Comparison of ENCODE assay signal across 2 fruit fly cellular contexts in the genomic region with DNA sequence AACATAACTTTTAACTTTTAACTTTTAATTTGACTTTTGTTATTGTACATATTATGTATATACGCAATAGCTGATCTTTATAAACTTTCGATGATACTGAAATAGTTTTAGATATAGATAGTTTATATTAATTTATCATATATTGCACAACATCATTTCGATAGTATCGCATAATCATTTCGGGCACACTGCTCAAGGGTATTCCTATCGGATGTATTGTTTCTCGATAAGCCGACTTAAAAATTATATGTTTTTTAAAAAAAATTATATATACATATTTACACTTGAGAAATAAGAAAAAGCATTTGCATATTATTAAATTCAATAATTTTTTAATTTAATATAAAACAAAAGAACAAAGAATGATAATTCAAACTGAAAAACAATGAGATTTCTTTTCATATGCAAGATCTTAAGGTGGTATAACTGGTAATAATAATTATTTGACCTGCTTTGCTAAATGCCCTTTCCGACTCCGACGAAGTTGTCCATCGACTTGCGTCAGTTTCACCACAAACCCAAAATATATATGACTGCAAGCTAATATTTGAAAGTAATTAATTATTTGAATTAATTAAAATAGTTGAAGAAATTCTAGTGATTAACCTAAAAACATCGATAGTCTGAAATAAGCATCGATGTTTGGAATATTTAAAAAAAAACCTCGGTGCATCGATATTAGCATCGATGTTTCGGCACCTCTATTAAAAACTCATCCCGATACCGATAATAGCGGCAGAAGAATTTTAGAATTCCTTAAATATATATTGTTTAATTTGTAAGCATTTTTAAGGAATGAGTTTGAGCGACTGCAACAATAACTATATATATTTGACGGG.
A peak's percentile ranks its signal among the peaks of the same experiment; 100 is the strongest.
TF ChIP-seq lines count a peak whose summit lies in the region.

Gene CG4949, plus strand, starts transcription at position 698 of the 839 bp plus-strand sequence.

TF ChIP-seq in whole organism, embryonic, 481 proteins besides CTCF, POLR2A, EP300 and RAD21 (continued from another document and continues in another):
- TF ChIP-seq Hmr (GFP tag; optimal IDR thresholded peaks at IDR 0.05; lab: Kevin White, UChicago) (peak; percentile 4), E2f1 (GFP tag; IDR thresholded peaks at IDR 0.05; lab: Robert Waterston, UW) (no peak), CG18764 (GFP tag; optimal IDR thresholded peaks at IDR 0.05; lab: Kevin White, UChicago) (no peak), CG10979 (tag; optimal IDR thresholded peaks at IDR 0.05; lab: Kevin White, UChicago) (peak; percentile 12), CG9727 (GFP tag; optimal IDR thresholded peaks at IDR 0.05; lab: Kevin White, UChicago) (peak; percentile 43), rib (GFP tag; IDR thresholded peaks at IDR 0.05; lab: Robert Waterston, UW) (no peak), Nf-YC (tag; optimal IDR thresholded peaks at IDR 0.05; lab: Kevin White, UChicago) (peak; percentile 8), CG11398 (GFP tag; optimal IDR thresholded peaks at IDR 0.05; lab: Kevin White, UChicago) (no peak), CG17361 (GFP tag; IDR thresholded peaks at IDR 0.05; lab: Robert Waterston, UW) (peak; percentile 69; the same call in 2 of the 3 replicates), bigmax (GFP tag; optimal IDR thresholded peaks at IDR 0.05; lab: Kevin White, UChicago) (no peak), sens (GFP tag; lab: Kevin White, UChicago) (peak; percentile 60), Rfx (GFP tag; IDR thresholded peaks at IDR 0.05; lab: Robert Waterston, UW) (no peak; the same call in 1 of the 2 replicates), stwl (tag; optimal IDR thresholded peaks at IDR 0.05; lab: Kevin White, UChicago) (peak; percentile 42), CG10209 (GFP tag; optimal IDR thresholded peaks at IDR 0.05; lab: Kevin White, UChicago) (peak; percentile 18), Dp (GFP tag; optimal IDR thresholded peaks at IDR 0.05; lab: Kevin White, UChicago) (peak; percentile 29), phol (tag; optimal IDR thresholded peaks at IDR 0.05; lab: Kevin White, UChicago) (peak; percentile 11), gcm (GFP tag; optimal IDR thresholded peaks at IDR 0.05; lab: Kevin White, UChicago) (no peak), CG12391 (tag; optimal IDR thresholded peaks at IDR 0.05; lab: Kevin White, UChicago) (peak; percentile 21), grau (tag; optimal IDR thresholded peaks at IDR 0.05; lab: Kevin White, UChicago) (peak; percentile 21), ind (GFP tag; optimal IDR thresholded peaks at IDR 0.05; lab: Kevin White, UChicago) (no peak), chinmo (GFP tag; IDR thresholded peaks at IDR 0.05; lab: Robert Waterston, UW; ENCODE audit: partially characterized antibody) (peak; percentile 96), dmrt11E (tag; optimal IDR thresholded peaks at IDR 0.05; lab: Kevin White, UChicago) (peak; percentile 6), Awh (GFP tag; IDR thresholded peaks at IDR 0.05; lab: Robert Waterston, UW) (no peak), CG14710 (tag; optimal IDR thresholded peaks at IDR 0.05; lab: Kevin White, UChicago) (peak; percentile 69), ato (GFP tag; IDR thresholded peaks at IDR 0.05; lab: Robert Waterston, UW; ENCODE audit: partially characterized antibody) (peak; percentile 87), Doc3 (GFP tag; IDR thresholded peaks at IDR 0.05; lab: Robert Waterston, UW; ENCODE audit: partially characterized antibody) (peak; percentile 77), row (GFP tag; IDR thresholded peaks at IDR 0.05; lab: Robert Waterston, UW) (peak; percentile 68), amos (GFP tag; IDR thresholded peaks at IDR 0.05; lab: Robert Waterston, UW; ENCODE audit: partially characterized antibody) (peak; percentile 88), CG7963 (GFP tag; IDR thresholded peaks at IDR 0.05; lab: Robert Waterston, UW; ENCODE audit: partially characterized antibody) (peak; percentile 93), CG13775 (GFP tag; optimal IDR thresholded peaks at IDR 0.05; lab: Kevin White, UChicago) (peak; percentile 26), pb (GFP tag; optimal IDR thresholded peaks at IDR 0.05; lab: Kevin White, UChicago) (no peak), CG18262 (tag; optimal IDR thresholded peaks at IDR 0.05; lab: Kevin White, UChicago) (peak; percentile 56), pan (optimal IDR thresholded peaks at IDR 0.05; lab: Kevin White, UChicago) (no peak), pan (GFP tag; optimal IDR thresholded peaks at IDR 0.05 in 1 of 2, IDR thresholded peaks at IDR 0.05 in 1 of 2) (peak in 1 of 2 experiments; percentile 18), disco-r (GFP tag; optimal IDR thresholded peaks at IDR 0.05; lab: Kevin White, UChicago) (no peak), her (GFP tag; optimal IDR thresholded peaks at IDR 0.05; lab: Kevin White, UChicago) (no peak), Hr39 (optimal IDR thresholded peaks at IDR 0.05; lab: Kevin White, UChicago) (no peak), CG32772 (GFP tag; IDR thresholded peaks at IDR 0.05; lab: Robert Waterston, UW) (0 out of 2 replicates have a peak, but pooled peaks have one; percentile 16), TFAM (GFP tag; optimal IDR thresholded peaks at IDR 0.05; lab: Kevin White, UChicago) (no peak), chn (GFP tag; optimal IDR thresholded peaks at IDR 0.05; lab: Kevin White, UChicago) (no peak), Meics (GFP tag; optimal IDR thresholded peaks at IDR 0.05; lab: Kevin White, UChicago) (peak; percentile 2), CG2712 (tag; optimal IDR thresholded peaks at IDR 0.05; lab: Kevin White, UChicago) (peak; percentile 21), h (optimal IDR thresholded peaks at IDR 0.05; lab: Kevin White, UChicago) (no peak), CG34224 (GFP tag; IDR thresholded peaks at IDR 0.05; lab: Robert Waterston, UW; ENCODE audit: partially characterized antibody) (peak; percentile 78), MESR4 (GFP tag; optimal IDR thresholded peaks at IDR 0.05; lab: Kevin White, UChicago) (peak; percentile 23), jigr1 (GFP tag; IDR thresholded peaks at IDR 0.05; lab: Robert Waterston, UW) (peak; percentile 13; the same call in 1 of the 3 replicates), Scr (GFP tag; IDR thresholded peaks at IDR 0.05; lab: Robert Waterston, UW; ENCODE audit: partially characterized antibody) (peak; percentile 82), sug (tag; optimal IDR thresholded peaks at IDR 0.05; lab: Kevin White, UChicago) (no peak), Optix (GFP tag; IDR thresholded peaks at IDR 0.05; lab: Robert Waterston, UW) (no peak), vvl (GFP tag; IDR thresholded peaks at IDR 0.05; lab: Robert Waterston, UW) (peak; percentile 42), inv (GFP tag; IDR thresholded peaks at IDR 0.05; lab: Robert Waterston, UW; ENCODE audit: partially characterized antibody) (peak; percentile 80), HmgD (GFP tag; optimal IDR thresholded peaks at IDR 0.05; lab: Kevin White, UChicago) (no peak), CG17802 (tag; optimal IDR thresholded peaks at IDR 0.05; lab: Kevin White, UChicago) (no peak), CG17829 (tag; optimal IDR thresholded peaks at IDR 0.05; lab: Kevin White, UChicago) (peak; percentile 8), Stat92E (GFP tag; optimal IDR thresholded peaks at IDR 0.05; lab: Kevin White, UChicago) (no peak), hb (GFP tag; IDR thresholded peaks at IDR 0.05; lab: Robert Waterston, UW; ENCODE audit: partially characterized antibody) (peak; percentile 88), CG14014 (GFP tag; IDR thresholded peaks at IDR 0.05; lab: Robert Waterston, UW) (peak; percentile 5; the same call in 1 of the 2 replicates), Med (GFP tag; lab: Kevin White, UChicago) (peak; percentile 51), CHES-1-like (GFP tag; optimal IDR thresholded peaks at IDR 0.05; lab: Kevin White, UChicago) (no peak)

TF ChIP-seq in whole organism, prepupa, 60 proteins besides CTCF, POLR2A, EP300 and RAD21 (continued from another document):
- no peak for TF ChIP-seq Sox14 (GFP tag; optimal IDR thresholded peaks at IDR 0.05; lab: Kevin White, UChicago)
- TF ChIP-seq Hr4 (GFP tag; optimal IDR thresholded peaks at IDR 0.05; lab: Kevin White, UChicago) = no peak
- TF ChIP-seq CG15336 (GFP tag; IDR thresholded peaks at IDR 0.05; lab: Robert Waterston, UW) = peak; percentile 37
- TF ChIP-seq fd85E (GFP tag; optimal IDR thresholded peaks at IDR 0.05; lab: Kevin White, UChicago) = no peak
- no peak for TF ChIP-seq CG1621 (tag; optimal IDR thresholded peaks at IDR 0.05; lab: Kevin White, UChicago)
- no peak for TF ChIP-seq Blimp-1 (GFP tag; optimal IDR thresholded peaks at IDR 0.05; lab: Kevin White, UChicago)
- TF ChIP-seq esn (GFP tag; optimal IDR thresholded peaks at IDR 0.05; lab: Kevin White, UChicago) = peak; percentile 15
- TF ChIP-seq Smox (GFP tag; optimal IDR thresholded peaks at IDR 0.05; lab: Kevin White, UChicago) = no peak
- peak; percentile 34 for TF ChIP-seq pdm3 (GFP tag; optimal IDR thresholded peaks at IDR 0.05; lab: Kevin White, UChicago)
- TF ChIP-seq CG34406 (GFP tag; optimal IDR thresholded peaks at IDR 0.05; lab: Kevin White, UChicago) = peak; percentile 6
- TF ChIP-seq svp (GFP tag; lab: Kevin White, UChicago) = peak; percentile 51
- no peak for TF ChIP-seq CG31627 (GFP tag; optimal IDR thresholded peaks at IDR 0.05; lab: Kevin White, UChicago)
- TF ChIP-seq Eip78C (GFP tag; lab: Kevin White, UChicago) = peak; percentile 27
- TF ChIP-seq dac (GFP tag; optimal IDR thresholded peaks at IDR 0.05; lab: Kevin White, UChicago) = no peak
- no peak for TF ChIP-seq CG9139 (GFP tag; optimal IDR thresholded peaks at IDR 0.05; lab: Kevin White, UChicago)
- TF ChIP-seq CG3032 (tag; optimal IDR thresholded peaks at IDR 0.05; lab: Kevin White, UChicago) = no peak
- TF ChIP-seq CG11762 (GFP tag; optimal IDR thresholded peaks at IDR 0.05; lab: Kevin White, UChicago; ENCODE audit: insufficient read depth) = no peak
- TF ChIP-seq Sox102F (GFP tag; optimal IDR thresholded peaks at IDR 0.05; lab: Kevin White, UChicago) = no peak
- no peak for TF ChIP-seq CG3919 (GFP tag; optimal IDR thresholded peaks at IDR 0.05; lab: Kevin White, UChicago)
- TF ChIP-seq CG8632 (GFP tag; optimal IDR thresholded peaks at IDR 0.05; lab: Kevin White, UChicago) = peak; percentile 16
- TF ChIP-seq CG7368 (GFP tag; optimal IDR thresholded peaks at IDR 0.05; lab: Kevin White, UChicago) = no peak
- TF ChIP-seq CG6276 (GFP tag; optimal IDR thresholded peaks at IDR 0.05; lab: Kevin White, UChicago) = no peak
- no peak for TF ChIP-seq CG11294 (GFP tag; IDR thresholded peaks at IDR 0.05; lab: Robert Waterston, UW)
- TF ChIP-seq achi (GFP tag; optimal IDR thresholded peaks at IDR 0.05; lab: Kevin White, UChicago) = no peak
- TF ChIP-seq acj6 (GFP tag; optimal IDR thresholded peaks at IDR 0.05; lab: Kevin White, UChicago) = peak; percentile 24
- no peak for TF ChIP-seq Hr38 (GFP tag; optimal IDR thresholded peaks at IDR 0.05; lab: Kevin White, UChicago)
- no peak for TF ChIP-seq Eip93F (GFP tag; optimal IDR thresholded peaks at IDR 0.05; lab: Kevin White, UChicago)
- TF ChIP-seq lz (GFP tag; optimal IDR thresholded peaks at IDR 0.05; lab: Kevin White, UChicago) = peak; percentile 6
- TF ChIP-seq topi (GFP tag; optimal IDR thresholded peaks at IDR 0.05; lab: Kevin White, UChicago) = no peak
- TF ChIP-seq cyc (GFP tag; optimal IDR thresholded peaks at IDR 0.05; lab: Kevin White, UChicago) = no peak
- TF ChIP-seq Met (GFP tag; optimal IDR thresholded peaks at IDR 0.05; lab: Kevin White, UChicago) = no peak
- no peak for TF ChIP-seq Ets21C (GFP tag; optimal IDR thresholded peaks at IDR 0.05; lab: Kevin White, UChicago)
- TF ChIP-seq net (GFP tag; optimal IDR thresholded peaks at IDR 0.05; lab: Kevin White, UChicago) = no peak
- TF ChIP-seq fkh (GFP tag; optimal IDR thresholded peaks at IDR 0.05; lab: Kevin White, UChicago) = no peak
- no peak for TF ChIP-seq CG11902 (GFP tag; optimal IDR thresholded peaks at IDR 0.05; lab: Kevin White, UChicago)
- peak; percentile 22 for TF ChIP-seq CG10631 (GFP tag; optimal IDR thresholded peaks at IDR 0.05; lab: Kevin White, UChicago)
- TF ChIP-seq CG6163 (GFP tag; IDR thresholded peaks at IDR 0.05; lab: Robert Waterston, UW) = no peak
- TF ChIP-seq salr (GFP tag; optimal IDR thresholded peaks at IDR 0.05; lab: Kevin White, UChicago) = no peak
- TF ChIP-seq CG10669 (GFP tag; optimal IDR thresholded peaks at IDR 0.05; lab: Kevin White, UChicago) = no peak
- TF ChIP-seq CG6808 (GFP tag; optimal IDR thresholded peaks at IDR 0.05; lab: Kevin White, UChicago) = no peak
- TF ChIP-seq OdsH (GFP tag; optimal IDR thresholded peaks at IDR 0.05; lab: Kevin White, UChicago) = peak; percentile 28
TF ChIP-seq in whole organism, prepupa: peak in this region for 14.
